Fruit fly (Drosophila melanogaster): ENCODE measurements around the gene CG14689.

CG14689 gene

DNA sequence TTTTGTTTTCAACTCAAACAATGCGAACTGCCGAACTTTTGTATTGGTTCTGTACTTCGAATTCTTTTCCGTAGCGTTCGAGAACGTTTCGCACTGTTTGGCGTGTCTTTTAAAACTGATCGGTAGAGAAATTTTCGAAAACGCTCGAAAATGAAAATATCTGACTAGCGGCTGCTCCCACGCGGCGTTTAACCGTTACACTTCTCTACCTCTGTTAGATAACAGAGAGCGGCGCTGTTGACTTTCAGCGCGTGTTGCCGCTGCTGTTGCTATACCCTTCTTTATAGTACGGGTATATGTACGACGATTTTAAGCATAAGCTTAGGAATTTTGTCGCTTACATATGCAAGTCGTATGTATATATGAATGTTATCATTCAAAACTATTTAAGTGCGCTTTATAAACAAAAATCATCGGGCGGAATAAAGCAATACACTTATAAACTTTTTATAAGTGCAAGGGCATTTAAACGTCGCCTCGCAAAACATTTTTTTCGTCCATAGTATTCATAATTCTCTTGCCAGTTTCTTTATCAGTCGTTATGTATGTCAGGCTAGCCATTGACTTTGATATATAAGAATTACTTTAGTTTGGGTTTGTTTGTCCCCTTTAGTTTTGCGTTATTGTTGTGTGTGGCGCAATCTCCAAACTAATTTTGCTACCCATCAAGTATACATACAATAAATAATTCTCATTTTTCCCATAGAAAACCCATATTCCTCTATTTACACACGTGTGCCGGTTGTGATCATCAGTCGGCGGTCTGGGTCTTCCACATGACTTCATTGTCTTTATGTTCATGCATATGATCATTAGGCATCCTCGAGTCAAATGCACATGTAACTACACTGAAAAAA is 30.0 kb downstream of the CG14689 start, which contains the start of gene Phyhd1 (continued):
- TF ChIP-seq CG14050 (GFP tag; IDR thresholded peaks at IDR 0.05): peak; percentile 92
- TF ChIP-seq CG10654 (GFP tag; optimal IDR thresholded peaks at IDR 0.05): peak; percentile 90
- peak; percentile 70 for TF ChIP-seq CG3838 (GFP tag; optimal IDR thresholded peaks at IDR 0.05)
- peak; percentile 82 for TF ChIP-seq ssp (GFP tag; IDR thresholded peaks at IDR 0.05)
- TF ChIP-seq sens (GFP tag): peak; percentile 98
- peak; percentile 66 for TF ChIP-seq CG8281 (tag; optimal IDR thresholded peaks at IDR 0.05)
- TF ChIP-seq gro (GFP tag; optimal IDR thresholded peaks at IDR 0.05): peak; percentile 97
- peak; percentile 93 for TF ChIP-seq gcm (GFP tag; optimal IDR thresholded peaks at IDR 0.05)
- TF ChIP-seq knrl (GFP tag; IDR thresholded peaks at IDR 0.05; ENCODE audit: partially characterized antibody): no peak
- peak; percentile 93 for TF ChIP-seq CG12659 (GFP tag; optimal IDR thresholded peaks at IDR 0.05)
- peak; percentile 39 for TF ChIP-seq p53 (GFP tag; optimal IDR thresholded peaks at IDR 0.05)
- peak; percentile 90 for TF ChIP-seq onecut (GFP tag; IDR thresholded peaks at IDR 0.05)
- TF ChIP-seq tin (GFP tag; optimal IDR thresholded peaks at IDR 0.05): peak; percentile 93
- peak; percentile 97 for TF ChIP-seq CG7556 (GFP tag; optimal IDR thresholded peaks at IDR 0.05)
- peak; percentile 89 for TF ChIP-seq CG12942 (GFP tag; optimal IDR thresholded peaks at IDR 0.05)
- TF ChIP-seq B-H1 (GFP tag; IDR thresholded peaks at IDR 0.05): peak; percentile 88
- TF ChIP-seq dati (GFP tag; IDR thresholded peaks at IDR 0.05): peak; percentile 80
- no peak for TF ChIP-seq nerfin-2 (GFP tag; IDR thresholded peaks at IDR 0.05; ENCODE audit: partially characterized antibody)
- peak; percentile 86 for TF ChIP-seq Ravus (GFP tag; IDR thresholded peaks at IDR 0.05)
- TF ChIP-seq Hr39 (optimal IDR thresholded peaks at IDR 0.05): no peak
- TF ChIP-seq abd-A (tag; optimal IDR thresholded peaks at IDR 0.05): peak; percentile 45
- TF ChIP-seq zen2 (GFP tag; IDR thresholded peaks at IDR 0.05; ENCODE audit: partially characterized antibody): no peak
- TF ChIP-seq Jarid2 (GFP tag; optimal IDR thresholded peaks at IDR 0.05): peak; percentile 83
- TF ChIP-seq HLHmδ (GFP tag; optimal IDR thresholded peaks at IDR 0.05): no peak
- TF ChIP-seq wor (GFP tag; IDR thresholded peaks at IDR 0.05): peak; percentile 86
- TF ChIP-seq yki (optimal IDR thresholded peaks at IDR 0.05): no peak
- TF ChIP-seq ro (GFP tag; IDR thresholded peaks at IDR 0.05): peak; percentile 75
- TF ChIP-seq CG17328 (GFP tag; IDR thresholded peaks at IDR 0.05): peak; percentile 93
- TF ChIP-seq C15 (GFP tag; IDR thresholded peaks at IDR 0.05): peak; percentile 73; the same call in 1 of the 3 replicates
- no peak for TF ChIP-seq CG13287 (GFP tag; IDR thresholded peaks at IDR 0.05; ENCODE audit: partially characterized antibody)
- TF ChIP-seq eve (GFP tag; optimal IDR thresholded peaks at IDR 0.05): peak in 1 of 2 experiments; percentile 82
- TF ChIP-seq Taf1 (GFP tag; IDR thresholded peaks at IDR 0.05): peak; percentile 73
- peak; percentile 84 for TF ChIP-seq ab (GFP tag; optimal IDR thresholded peaks at IDR 0.05)
- peak; percentile 91 for TF ChIP-seq Ssrp (tag; optimal IDR thresholded peaks at IDR 0.05)
- peak; percentile 94 for TF ChIP-seq nau (GFP tag; optimal IDR thresholded peaks at IDR 0.05)
- TF ChIP-seq CG5180 (GFP tag; optimal IDR thresholded peaks at IDR 0.05): peak; percentile 70
- peak; percentile 89 for TF ChIP-seq CG14710 (tag; optimal IDR thresholded peaks at IDR 0.05)
- peak; percentile 95 for TF ChIP-seq HmgD (GFP tag; optimal IDR thresholded peaks at IDR 0.05)
- peak; percentile 82 for TF ChIP-seq bowl (GFP tag; IDR thresholded peaks at IDR 0.05)
- peak; percentile 80 for TF ChIP-seq Hmx (GFP tag; optimal IDR thresholded peaks at IDR 0.05)
- no peak for TF ChIP-seq hb (GFP tag; IDR thresholded peaks at IDR 0.05; ENCODE audit: partially characterized antibody)
- peak; percentile 85 for TF ChIP-seq NFAT (GFP tag; IDR thresholded peaks at IDR 0.05)
- TF ChIP-seq stwl (tag; optimal IDR thresholded peaks at IDR 0.05): peak; percentile 58
- peak; percentile 72; the same call in 1 of the 2 replicates for TF ChIP-seq sim (GFP tag; IDR thresholded peaks at IDR 0.05)
- peak; percentile 79 for TF ChIP-seq CG14965 (GFP tag; optimal IDR thresholded peaks at IDR 0.05; ENCODE audit: borderline replicate concordance)
- peak; percentile 94 for TF ChIP-seq jumu (GFP tag; optimal IDR thresholded peaks at IDR 0.05)
- TF ChIP-seq bab2 (GFP tag; optimal IDR thresholded peaks at IDR 0.05): peak; percentile 97
- peak; percentile 83 for TF ChIP-seq CG8359 (GFP tag; optimal IDR thresholded peaks at IDR 0.05; ENCODE audit: borderline replicate concordance)
- peak; percentile 94 for TF ChIP-seq CG1647 (GFP tag; optimal IDR thresholded peaks at IDR 0.05)

Measured in whole organism, embryonic.